Worm (Caenorhabditis elegans): Measurements from ENCODE around the gene F26F12.2.

ce11 chrV:5833531-5833930 lies 4.9 kb downstream of the F26F12.2 start, which contains the start of gene srh-76:
- TF ChIP-seq ama-1 (optimal IDR thresholded peaks at IDR 0.05) (no peak), ama-1 (GFP tag; optimal IDR thresholded peaks at IDR 0.05) (no peak), nhr-120 (GFP tag; IDR thresholded peaks at IDR 0.05) (no peak), snpc-3.4 (tag; optimal IDR thresholded peaks at IDR 0.05) (no peak)
